Worm (Caenorhabditis elegans) whole organism, young adult: Measurements from ENCODE around the gene ztf-20.

Experiments
- D2030.7 ChIP-seq: fragments of 200-800 bp; sonication (Bioruptor generic); IDR thresholded peaks from 2 replicates; pipeline ENCODE4 v1.3.6; 2022; ENCODE audit warnings: missing genetic modification reagents, missing genetic modification characterization, missing compliant biosample characterization
- F10E7.11 ChIP-seq: sonication (generic microtip); optimal IDR thresholded peaks from 2 replicates; lab custom pipeline; 2017; ENCODE audit warnings: mild to moderate bottlenecking, missing genetic modification characterization, moderate library complexity, missing compliant biosample characterization
- F33H1.4 ChIP-seq: fragments of 200-800 bp; sonication (Bioruptor generic); IDR thresholded peaks from 2 replicates; pipeline ENCODE4 v1.3.6; 2022; ENCODE audit warnings: missing genetic modification reagents, missing genetic modification characterization, missing compliant biosample characterization
- F49E8.2 ChIP-seq: sonication (generic microtip); optimal IDR thresholded peaks from 3 replicates; lab custom pipeline; 2017; ENCODE audit warnings: missing genetic modification characterization, mild to moderate bottlenecking, missing compliant biosample characterization, antibody characterized with exemption, moderate library complexity; ENCODE audit not compliant: insufficient read depth
- F52B5.7 ChIP-seq: sonication (generic microtip); optimal IDR thresholded peaks from 2 replicates; lab custom pipeline; 2016; ENCODE audit warnings: mild to moderate bottlenecking, missing genetic modification characterization, missing compliant biosample characterization
- F57A8.1 ChIP-seq: fragments of 200-800 bp; sonication (Bioruptor generic); optimal IDR thresholded peaks from 2 replicates; lab custom pipeline; 2018; ENCODE audit warnings: mild to moderate bottlenecking, missing genetic modification characterization, moderate library complexity, missing compliant biosample characterization
- F57C9.4 ChIP-seq: sonication (generic microtip); optimal IDR thresholded peaks from 2 replicates; lab custom pipeline; 2017; ENCODE audit warnings: mild to moderate bottlenecking, missing genetic modification characterization, missing compliant biosample characterization
- T07F8.4 ChIP-seq: sonication (generic microtip); optimal IDR thresholded peaks from 2 replicates; lab custom pipeline; 2016; ENCODE audit warnings: mild to moderate bottlenecking, missing genetic modification characterization, moderate library complexity, missing compliant biosample characterization
- Y53F4B.3 ChIP-seq: fragments of 200-800 bp; sonication (Bioruptor generic); IDR thresholded peaks from 2 replicates; pipeline ENCODE4 v1.3.6; 2022; ENCODE audit warnings: missing genetic modification reagents, missing genetic modification characterization, missing compliant biosample characterization
- Y53G8AR.9 ChIP-seq: fragments of 200-800 bp; sonication (Bioruptor generic); conservative IDR thresholded peaks from 2 replicates; pipeline ENCODE4 v1.3.6; 2022; ENCODE audit warnings: missing genetic modification reagents, missing genetic modification characterization, missing compliant biosample characterization
- Y67H2A.10 ChIP-seq: fragments of 200-800 bp; sonication (Bioruptor generic); conservative IDR thresholded peaks from 2 replicates; pipeline ENCODE4 v1.3.6; 2022; ENCODE audit warnings: missing genetic modification reagents, missing genetic modification characterization, missing compliant biosample characterization
- ama-1 ChIP-seq, 3 experiments: fragments of 150-350 bp in 1 of 3; sonication (generic microtip) in 2 of 3; optimal IDR thresholded peaks; 2 replicates each; lab custom pipeline; 2014 to 2018; ENCODE audit warnings: missing biosample characterization in 2 of 3, missing genetic modification characterization in 2 of 3, missing genetic modification reagents in 2 of 3
- aptf-2 ChIP-seq: fragments of 200-800 bp; sonication (Bioruptor generic); conservative IDR thresholded peaks from 2 replicates; pipeline ENCODE4 v1.3.6; 2022; ENCODE audit warnings: missing genetic modification reagents, missing genetic modification characterization, missing compliant biosample characterization
- cebp-2 ChIP-seq: fragments of 200-800 bp; sonication (Bioruptor generic); IDR thresholded peaks from 2 replicates; pipeline ENCODE4 v1.3.6; 2022; ENCODE audit warnings: missing genetic modification characterization, missing compliant biosample characterization
- ceh-40 ChIP-seq: fragments of 200-800 bp; sonication (Bioruptor generic); IDR thresholded peaks from 2 replicates; pipeline ENCODE4 v1.3.6; 2022; ENCODE audit warnings: missing genetic modification characterization, missing compliant biosample characterization
- ceh-91 ChIP-seq: fragments of 200-800 bp; sonication (Bioruptor generic); IDR thresholded peaks from 2 replicates; pipeline ENCODE4 v1.3.6; 2022; ENCODE audit warnings: missing genetic modification reagents, missing genetic modification characterization, missing compliant biosample characterization
- chd-7 ChIP-seq: sonication (generic microtip); optimal IDR thresholded peaks from 2 replicates; lab custom pipeline; 2016; ENCODE audit warnings: mild to moderate bottlenecking, missing genetic modification characterization, moderate library complexity, missing compliant biosample characterization
- dpff-1 ChIP-seq: sonication (generic microtip); optimal IDR thresholded peaks from 2 replicates; lab custom pipeline; 2017; ENCODE audit warnings: mild to moderate bottlenecking, missing genetic modification characterization, missing compliant biosample characterization
- efl-1 ChIP-seq: fragments of 150-350 bp; optimal IDR thresholded peaks from 2 replicates; lab custom pipeline; 2014; ENCODE audit warnings: missing biosample characterization, missing genetic modification reagents, missing genetic modification characterization
- fkh-3 ChIP-seq: sonication (generic microtip); optimal IDR thresholded peaks from 2 replicates; lab custom pipeline; 2016; ENCODE audit warnings: mild to moderate bottlenecking, missing genetic modification characterization, missing compliant biosample characterization
- gei-17 ChIP-seq: fragments of 200-800 bp; sonication (Bioruptor generic); optimal IDR thresholded peaks from 2 replicates; lab custom pipeline; 2018; ENCODE audit warnings: mild to moderate bottlenecking, missing genetic modification characterization, missing compliant biosample characterization
- hlh-26 ChIP-seq: fragments of 200-800 bp; sonication (Bioruptor generic); conservative IDR thresholded peaks from 2 replicates; pipeline ENCODE4 v1.3.6; 2022; ENCODE audit warnings: missing genetic modification reagents, missing genetic modification characterization, missing compliant biosample characterization
- hmg-1.2 ChIP-seq: fragments of 200-800 bp; sonication (Bioruptor generic); IDR thresholded peaks from 2 replicates; pipeline ENCODE4 v1.3.6; 2022; ENCODE audit warnings: missing genetic modification reagents, missing genetic modification characterization, missing compliant biosample characterization
- lin-35 ChIP-seq, 3 experiments: fragments of 150-350 bp in 2 of 3; sonication (generic microtip) in 1 of 3; optimal IDR thresholded peaks; 2 replicates each; lab custom pipeline; 2014 to 2018; ENCODE audit warnings: missing biosample characterization in 3 of 3, missing genetic modification characterization in 3 of 3, missing genetic modification reagents in 3 of 3
- lir-1 ChIP-seq: fragments of 200-800 bp; sonication (Bioruptor generic); conservative IDR thresholded peaks from 2 replicates; pipeline ENCODE4 v1.3.6; 2022; ENCODE audit warnings: missing genetic modification reagents, missing genetic modification characterization, missing compliant biosample characterization
- lsl-1 ChIP-seq: fragments of 200-800 bp; sonication (Bioruptor generic); optimal IDR thresholded peaks from 2 replicates; lab custom pipeline; 2018; ENCODE audit warnings: mild to moderate bottlenecking, missing genetic modification characterization, moderate library complexity, missing compliant biosample characterization
- madf-6 ChIP-seq: fragments of 200-800 bp; sonication (Bioruptor generic); IDR thresholded peaks from 2 replicates; pipeline ENCODE4 v1.3.6; 2022; ENCODE audit warnings: missing genetic modification reagents, missing genetic modification characterization, missing compliant biosample characterization
- madf-8 ChIP-seq: fragments of 200-800 bp; sonication (Bioruptor generic); conservative IDR thresholded peaks from 2 replicates; pipeline ENCODE4 v1.3.6; 2022; ENCODE audit warnings: missing genetic modification reagents, missing genetic modification characterization, missing compliant biosample characterization
- mes-4 ChIP-seq: sonication (generic microtip); optimal IDR thresholded peaks from 2 replicates; lab custom pipeline; 2016; ENCODE audit warnings: missing genotype, missing genetic modification characterization, missing compliant biosample characterization
- nhr-179 ChIP-seq: sonication (generic microtip); optimal IDR thresholded peaks from 2 replicates; lab custom pipeline; 2016; ENCODE audit warnings: mild to moderate bottlenecking, missing genetic modification characterization, missing compliant biosample characterization
- nhr-27 ChIP-seq: fragments of 200-800 bp; sonication (Bioruptor generic); optimal IDR thresholded peaks from 2 replicates; lab custom pipeline; 2018; ENCODE audit warnings: mild to moderate bottlenecking, missing genetic modification characterization, moderate library complexity, missing compliant biosample characterization
- nhr-80 ChIP-seq: sonication (generic microtip); optimal IDR thresholded peaks from 2 replicates; lab custom pipeline; 2016; ENCODE audit warnings: missing genetic modification characterization, missing compliant biosample characterization
- nhr-90 ChIP-seq: sonication (generic microtip); optimal IDR thresholded peaks from 2 replicates; lab custom pipeline; 2016; ENCODE audit warnings: missing genotype, mild to moderate bottlenecking, missing genetic modification characterization, missing compliant biosample characterization
- rpc-1 ChIP-seq, 2 experiments: fragments of 150-350 bp in 1 of 2; sonication (generic microtip) in 1 of 2; optimal IDR thresholded peaks; 2 replicates each; lab custom pipeline; 2014 to 2018; ENCODE audit warnings: missing biosample characterization in 1 of 2, missing genetic modification characterization in 1 of 2, missing genetic modification reagents in 1 of 2, missing genotype in 1 of 2
- snpc-3.4 ChIP-seq: sonication (generic microtip); optimal IDR thresholded peaks from 2 replicates; lab custom pipeline; 2017; ENCODE audit warnings: missing genetic modification characterization, mild to moderate bottlenecking, missing compliant biosample characterization, antibody characterized with exemption, moderate library complexity, missing genotype, missing genetic modification reagents
- sptf-2 ChIP-seq: fragments of 200-800 bp; sonication (Bioruptor generic); optimal IDR thresholded peaks from 2 replicates; lab custom pipeline; 2018; ENCODE audit warnings: mild to moderate bottlenecking, missing genetic modification characterization, missing compliant biosample characterization
- tbx-9 ChIP-seq: sonication (generic microtip); optimal IDR thresholded peaks from 2 replicates; lab custom pipeline; 2016; ENCODE audit warnings: borderline replicate concordance, missing genetic modification characterization, inconsistent platforms, missing compliant biosample characterization
- xnd-1 ChIP-seq: sonication (generic microtip); optimal IDR thresholded peaks from 2 replicates; lab custom pipeline; 2016; ENCODE audit warnings: missing genotype, missing genetic modification reagents, missing genetic modification characterization, missing compliant biosample characterization
- ztf-18 ChIP-seq: sonication (generic microtip); optimal IDR thresholded peaks from 2 replicates; lab custom pipeline; 2016; ENCODE audit warnings: missing genotype, mild to moderate bottlenecking, missing genetic modification characterization, missing compliant biosample characterization
- ztf-22 ChIP-seq: fragments of 200-800 bp; sonication (Bioruptor generic); optimal IDR thresholded peaks from 2 replicates; lab custom pipeline; 2018; ENCODE audit warnings: mild to moderate bottlenecking, missing genetic modification characterization, moderate library complexity, missing compliant biosample characterization
- ztf-25 ChIP-seq: fragments of 200-800 bp; sonication (Bioruptor generic); IDR thresholded peaks from 2 replicates; pipeline ENCODE4 v1.3.6; 2022; ENCODE audit warnings: missing genetic modification reagents, missing genetic modification characterization, missing compliant biosample characterization

Gene ztf-20

DNA sequence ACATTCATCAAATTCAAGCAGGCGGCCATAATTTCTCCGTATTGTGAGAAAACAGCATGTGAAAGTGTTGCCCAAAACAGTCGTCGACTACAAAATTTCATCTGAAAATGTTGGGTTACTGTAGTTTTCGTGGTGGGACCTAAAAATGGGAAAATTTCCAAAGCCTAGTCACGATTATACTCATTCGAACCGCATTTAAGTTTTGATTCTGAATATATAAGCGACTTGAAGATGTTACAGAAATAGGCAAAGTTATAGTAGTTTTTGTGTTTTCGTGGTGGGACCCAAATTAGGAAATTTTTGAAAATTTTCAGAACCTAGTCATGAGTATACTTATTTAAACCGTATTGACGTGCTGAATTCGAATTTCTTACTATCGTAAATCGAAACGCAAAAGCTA lies 17.9 kb upstream of the ztf-20 start, which contains the start of gene Y39B6A.41:
Y39B6A.41 (minus strand) TSS at position 101 of the 400 bp plus-strand sequence.
- TF ChIP-seq F10E7.11 (tag; lab: Kevin White, UChicago) (no peak), aptf-2 (GFP tag; lab: Robert Waterston, UW) (no peak), nhr-80 (tag; lab: Kevin White, UChicago) (no peak), lir-1 (no peak), ceh-91 (GFP tag; lab: Robert Waterston, UW) (no peak), dpff-1 (tag; lab: Kevin White, UChicago) (no peak), gei-17 (GFP tag; lab: Kevin White, UChicago) (no peak), cebp-2 (no peak), Y67H2A.10 (GFP tag; lab: Robert Waterston, UW) (no peak), hmg-1.2 (GFP tag; lab: Robert Waterston, UW) (no peak), tbx-9 (tag; lab: Kevin White, UChicago) (no peak)

DNA sequence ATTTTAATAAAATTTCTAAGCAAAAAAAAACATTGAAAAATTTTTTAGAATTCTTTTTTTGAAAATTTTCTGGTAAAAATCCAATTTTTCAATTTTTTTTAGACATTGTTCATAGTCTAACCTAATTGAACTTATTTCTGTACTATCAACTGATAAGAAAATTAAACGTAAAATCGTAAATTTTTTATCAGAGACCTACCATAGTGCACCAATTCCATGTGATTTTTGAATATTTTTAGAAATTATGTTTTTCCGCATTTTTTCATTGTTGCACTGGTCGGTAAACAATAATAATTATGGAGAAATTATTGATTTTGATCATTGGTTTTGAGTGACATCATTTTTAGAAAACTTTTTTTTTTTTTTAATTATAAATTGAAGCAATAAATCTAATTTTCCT lies 16.6 kb upstream of the ztf-20 start:
- TF ChIP-seq nhr-90 (tag; lab: Kevin White, UChicago) (no peak), xnd-1 (tag; lab: Kevin White, UChicago) (no peak), chd-7 (no peak), T07F8.4 (tag; lab: Kevin White, UChicago) (no peak)

DNA sequence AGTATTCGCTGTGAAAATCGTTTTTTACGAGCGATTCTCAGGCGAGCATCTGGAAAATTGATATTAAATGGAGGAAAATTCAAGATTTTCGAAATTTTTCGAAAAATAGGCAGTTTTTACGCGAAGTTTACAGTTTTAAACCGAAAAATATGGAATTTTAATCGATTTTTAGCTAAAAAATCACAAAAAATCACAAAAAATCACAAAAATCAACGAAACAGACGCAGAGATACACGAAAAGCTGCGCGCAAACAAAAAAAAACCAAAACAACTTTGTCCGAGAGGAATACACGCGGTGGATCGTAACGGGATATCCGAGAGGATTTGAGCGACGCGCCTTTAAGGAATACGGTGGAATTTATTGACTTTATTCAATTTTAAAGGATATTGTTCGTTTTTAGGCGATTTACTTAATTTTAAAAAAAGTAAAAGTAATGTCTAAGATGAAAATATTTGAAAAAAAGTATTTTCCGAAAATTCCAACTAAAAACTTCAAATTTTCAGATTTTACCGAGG lies 9.7 kb upstream of the ztf-20 start, which contains the start of gene Y39B6A.42:
Y39B6A.42 (minus strand) TSS at position 51 of the 516 bp plus-strand sequence.
- peak; percentile 72 for TF ChIP-seq xnd-1 (tag; lab: Kevin White, UChicago)
- no peak for TF ChIP-seq nhr-179
- peak; percentile 82 for TF ChIP-seq F33H1.4 (GFP tag; lab: Robert Waterston, UW)
- no peak for TF ChIP-seq ztf-22
- TF ChIP-seq F52B5.7 (tag; lab: Kevin White, UChicago): no peak
- TF ChIP-seq snpc-3.4 (tag; lab: Kevin White, UChicago): peak; percentile 60
- TF ChIP-seq F49E8.2 (tag; lab: Kevin White, UChicago): peak; percentile 55
- TF ChIP-seq madf-8 (GFP tag; lab: Robert Waterston, UW): peak; percentile 53
- TF ChIP-seq lsl-1 (GFP tag; lab: Kevin White, UChicago): peak; percentile 84
- peak; percentile 34; the same call in 1 of the 2 replicates for TF ChIP-seq ceh-91 (GFP tag; lab: Robert Waterston, UW)
- no peak for TF ChIP-seq F57A8.1 (GFP tag; lab: Kevin White, UChicago)
- no peak for TF ChIP-seq ceh-40 (GFP tag; lab: Robert Waterston, UW)
- TF ChIP-seq nhr-27: no peak
- TF ChIP-seq D2030.7: 0 out of 2 replicates have a peak, but pooled peaks have one; percentile 30
- TF ChIP-seq ztf-18 (tag; lab: Kevin White, UChicago): no peak
- no peak for TF ChIP-seq sptf-2 (GFP tag; lab: Kevin White, UChicago)
- peak; percentile 34 for TF ChIP-seq efl-1 (GFP tag; lab: Kevin White, UChicago)
- TF ChIP-seq madf-6: peak; percentile 87

DNA sequence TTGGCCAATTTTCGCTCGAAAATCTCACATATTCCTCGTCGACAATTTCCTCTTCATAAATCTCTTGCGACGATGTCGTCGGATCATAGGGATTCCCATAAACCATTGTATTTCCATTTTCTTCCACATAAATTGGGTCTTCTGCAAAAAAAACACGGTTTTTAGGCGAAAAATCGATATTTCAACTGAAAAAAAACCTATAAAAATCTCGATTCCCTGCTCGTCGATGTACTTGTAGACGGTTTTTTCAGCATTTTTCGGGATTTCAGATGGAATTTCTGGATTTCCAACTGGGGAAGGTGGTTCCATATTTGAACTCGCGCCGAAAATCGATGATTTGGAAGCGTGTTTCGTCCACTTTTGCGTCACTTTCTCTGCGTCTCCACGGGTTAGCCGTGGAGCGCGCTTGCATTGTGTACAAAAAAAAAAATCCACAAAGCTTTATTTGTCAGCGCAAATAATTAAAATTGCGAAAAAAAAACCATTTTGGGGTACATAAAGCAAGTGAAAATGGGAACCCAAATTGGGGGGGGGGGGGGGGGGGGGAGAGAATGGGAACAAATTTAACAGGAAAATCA lies 7.6 kb upstream of the ztf-20 start, which contains the start of gene Y39B6A.43:
Y39B6A.43 (minus strand) TSS at position 351 of the 578 bp plus-strand sequence.
- TF ChIP-seq tbx-9 (tag; lab: Kevin White, UChicago): no peak
- no peak for TF ChIP-seq mes-4
- peak; percentile 94 for TF ChIP-seq snpc-3.4 (tag; lab: Kevin White, UChicago)
- peak; percentile 99 for TF ChIP-seq Y53G8AR.9 (GFP tag; lab: Robert Waterston, UW)
- no peak for TF ChIP-seq hlh-26 (GFP tag; lab: Robert Waterston, UW)
- peak; percentile 80 to 99 (median 96) for TF ChIP-seq lin-35 (GFP tag; optimal IDR thresholded peaks at IDR 0.05; lab: Kevin White, UChicago)
- TF ChIP-seq rpc-1 (optimal IDR thresholded peaks at IDR 0.05; lab: Kevin White, UChicago): no peak
- TF ChIP-seq rpc-1 (tag; optimal IDR thresholded peaks at IDR 0.05; lab: Kevin White, UChicago): peak; percentile 4
- peak; percentile 88 for TF ChIP-seq F57C9.4
- TF ChIP-seq Y53F4B.3: peak; percentile 88
- TF ChIP-seq chd-7: peak; percentile 97
- TF ChIP-seq madf-8 (GFP tag; lab: Robert Waterston, UW): peak; percentile 88
- TF ChIP-seq ztf-25 (GFP tag; lab: Robert Waterston, UW): 0 out of 2 replicates have a peak, but pooled peaks have one; percentile 70
- TF ChIP-seq ama-1 (optimal IDR thresholded peaks at IDR 0.05; lab: Kevin White, UChicago): no peak
- TF ChIP-seq ama-1 (GFP tag; optimal IDR thresholded peaks at IDR 0.05; lab: Kevin White, UChicago): peak in 1 of 2 experiments; percentile 53
- TF ChIP-seq cebp-2: peak; percentile 90; the same call in 1 of the 2 replicates
- no peak for TF ChIP-seq fkh-3 (tag; lab: Kevin White, UChicago)
- peak; percentile 86 for TF ChIP-seq F10E7.11 (tag; lab: Kevin White, UChicago)
- TF ChIP-seq ceh-91 (GFP tag; lab: Robert Waterston, UW): peak; percentile 94
